Fruit fly (Drosophila melanogaster) whole organism, embryonic: Measurements from ENCODE around the gene Nup43.

Experiments used
- Abd-B ChIP-seq: fragments of 200-800 bp; sonication (Bioruptor generic); optimal IDR thresholded peaks from 2 replicates; lab custom pipeline; 2018; ENCODE audit warnings: missing biosample characterization, mild to moderate bottlenecking, missing genetic modification characterization, moderate library complexity
- Antp ChIP-seq: fragments of 200-800 bp; sonication (Bioruptor generic); optimal IDR thresholded peaks from 3 replicates; lab custom pipeline; 2016; ENCODE audit warnings: missing biosample characterization, missing genetic modification characterization
- Asciz ChIP-seq: fragments of 200-800 bp; sonication (Bioruptor generic); optimal IDR thresholded peaks from 2 replicates; lab custom pipeline; 2017; ENCODE audit warnings: missing biosample characterization, mild to moderate bottlenecking, missing genetic modification characterization, missing genetic modification reagents
- Awh ChIP-seq: fragments of 200-800 bp; sonication (Bioruptor generic); IDR thresholded peaks from 2 replicates; pipeline ENCODE4, ENCODE4 v1.3.6; 2022; ENCODE audit warnings: missing biosample characterization, missing genetic modification characterization
- CG10543 ChIP-seq: fragments of 200-800 bp; sonication (Bioruptor generic); optimal IDR thresholded peaks from 3 replicates; lab custom pipeline; 2017; ENCODE audit warnings: missing biosample characterization, mild to moderate bottlenecking, missing genetic modification characterization, moderate library complexity
- CG10979 ChIP-seq: fragments of 200-800 bp; sonication (Bioruptor generic); optimal IDR thresholded peaks from 2 replicates; lab custom pipeline; 2018; ENCODE audit warnings: missing biosample characterization, mild to moderate bottlenecking, missing genetic modification characterization, moderate library complexity
- CG12659 ChIP-seq: fragments of 200-800 bp; sonication (Bioruptor generic); optimal IDR thresholded peaks from 3 replicates; lab custom pipeline; 2017; ENCODE audit warnings: mild to moderate bottlenecking, missing biosample characterization, missing genetic modification reagents, missing genetic modification characterization
- CG13123 ChIP-seq: fragments of 200-800 bp; sonication (Bioruptor generic); optimal IDR thresholded peaks from 2 replicates; lab custom pipeline; 2016; ENCODE audit warnings: missing biosample characterization, missing genetic modification characterization
- CG13296 ChIP-seq: fragments of 200-800 bp; sonication (Bioruptor generic); optimal IDR thresholded peaks from 3 replicates; lab custom pipeline; 2018; ENCODE audit warnings: missing biosample characterization, mild to moderate bottlenecking, missing genetic modification characterization
- CG14014 ChIP-seq: fragments of 200-800 bp; sonication (Bioruptor generic); IDR thresholded peaks from 2 replicates; pipeline ENCODE4 v1.3.6; 2022; ENCODE audit warnings: missing biosample characterization, missing genetic modification characterization
- CG1529 ChIP-seq: fragments of 200-800 bp; sonication (Bioruptor generic); optimal IDR thresholded peaks from 3 replicates; lab custom pipeline; 2018; ENCODE audit warnings: missing biosample characterization, missing genetic modification characterization
- CG17802 ChIP-seq: fragments of 200-800 bp; sonication (Bioruptor generic); optimal IDR thresholded peaks from 2 replicates; lab custom pipeline; 2018; ENCODE audit warnings: missing biosample characterization, mild to moderate bottlenecking, missing genetic modification characterization, moderate library complexity
- CG1832 ChIP-seq: fragments of 200-800 bp; sonication (Bioruptor generic); optimal IDR thresholded peaks from 2 replicates; lab custom pipeline; 2017; ENCODE audit warnings: missing biosample characterization, mild to moderate bottlenecking, missing genetic modification characterization, inconsistent platforms
- CG2199 ChIP-seq: fragments of 200-800 bp; sonication (Bioruptor generic); IDR thresholded peaks from 3 replicates; pipeline ENCODE4 v1.3.6; 2022; ENCODE audit warnings: missing biosample characterization, missing genetic modification characterization
- CG3163 ChIP-seq: fragments of 200-800 bp; sonication (Bioruptor generic); optimal IDR thresholded peaks from 3 replicates; lab custom pipeline; 2016; ENCODE audit warnings: missing biosample characterization, missing genetic modification characterization
- CG32767 ChIP-seq: fragments of 200-800 bp; sonication (Bioruptor generic); IDR thresholded peaks from 2 replicates; pipeline ENCODE4 v1.3.6; 2022; ENCODE audit warnings: missing biosample characterization, missing genetic modification characterization
- CG6854 ChIP-seq: fragments of 200-800 bp; sonication (Bioruptor generic); optimal IDR thresholded peaks from 3 replicates; lab custom pipeline; 2017; ENCODE audit warnings: missing biosample characterization, mild to moderate bottlenecking, missing genetic modification characterization
- CoRest ChIP-seq: fragments of 200-800 bp; sonication (Bioruptor generic); optimal IDR thresholded peaks from 3 replicates; lab custom pipeline; 2018; ENCODE audit warnings: missing biosample characterization, mild to moderate bottlenecking, missing genetic modification characterization, moderate library complexity
- Dip3 ChIP-seq: fragments of 200-800 bp; sonication (Bioruptor generic); optimal IDR thresholded peaks from 3 replicates; lab custom pipeline; 2016; ENCODE audit warnings: missing biosample characterization, missing genetic modification characterization
- Gsc ChIP-seq: fragments of 200-800 bp; sonication (Bioruptor generic); IDR thresholded peaks from 2 replicates; pipeline ENCODE4 v1.3.6; 2022; ENCODE audit warnings: missing biosample characterization, missing genetic modification characterization
- HLH3B ChIP-seq: fragments of 200-800 bp; sonication (Bioruptor generic); IDR thresholded peaks from 2 replicates; pipeline ENCODE4 v1.3.6; 2022; ENCODE audit warnings: missing biosample characterization, missing genetic modification characterization
- HLH54F ChIP-seq: fragments of 200-800 bp; sonication (Bioruptor generic); optimal IDR thresholded peaks from 3 replicates; lab custom pipeline; 2016; ENCODE audit warnings: missing biosample characterization, missing genetic modification characterization
- Lhr ChIP-seq: fragments of 200-800 bp; sonication (Bioruptor generic); optimal IDR thresholded peaks from 3 replicates; lab custom pipeline; 2017; ENCODE audit warnings: mild to moderate bottlenecking, missing biosample characterization, missing genetic modification reagents, missing genetic modification characterization
- MESR4 ChIP-seq: fragments of 200-800 bp; sonication (Bioruptor generic); optimal IDR thresholded peaks from 2 replicates; lab custom pipeline; 2018; ENCODE audit warnings: missing biosample characterization, mild to moderate bottlenecking, missing genetic modification characterization, moderate library complexity
- MTF-1 ChIP-seq: fragments of 200-800 bp; sonication (Bioruptor generic); optimal IDR thresholded peaks from 2 replicates; lab custom pipeline; 2018; ENCODE audit warnings: missing biosample characterization, mild to moderate bottlenecking, missing genetic modification characterization, borderline replicate concordance
- Pdp1 ChIP-seq, 2 experiments: fragments of 200-800 bp; sonication (Bioruptor generic); optimal IDR thresholded peaks; 3 replicates each; lab custom pipeline; 2016; ENCODE audit warnings: missing biosample characterization in 2 of 2, missing genetic modification characterization in 2 of 2, mild to moderate bottlenecking in 1 of 2, moderate library complexity in 1 of 2
- Trl ChIP-seq, 3 experiments: fragments of >200 bp in 2 of 3; fragments of 200-800 bp in 1 of 3; sonication (Bioruptor generic) in 1 of 3; optimal IDR thresholded peaks; 2 replicates in 1 of 3; 3 replicates in 2 of 3; lab custom pipeline; 2016 to 2017; ENCODE audit warnings: missing biosample characterization in 1 of 3, missing genetic modification characterization in 1 of 3
- al ChIP-seq: fragments of 200-800 bp; sonication (Bioruptor generic); IDR thresholded peaks from 2 replicates; pipeline ENCODE4 v1.3.6; 2022; ENCODE audit warnings: missing biosample characterization, missing genetic modification characterization
- amos ChIP-seq: fragments of 200-800 bp; sonication (Bioruptor generic); IDR thresholded peaks from 2 replicates; pipeline ENCODE4 v1.3.6; 2022; ENCODE audit warnings: missing biosample characterization, missing genetic modification characterization; ENCODE audit not compliant: partially characterized antibody
- emc ChIP-seq: fragments of 200-800 bp; sonication (Bioruptor generic); optimal IDR thresholded peaks from 2 replicates; lab custom pipeline; 2016; ENCODE audit warnings: missing biosample characterization, missing genetic modification characterization
- eyg ChIP-seq: fragments of 200-800 bp; sonication (Bioruptor generic); optimal IDR thresholded peaks from 3 replicates; lab custom pipeline; 2016; ENCODE audit warnings: missing biosample characterization, missing genetic modification characterization
- ftz-f1 ChIP-seq: fragments of 200-800 bp; sonication (Bioruptor generic); optimal IDR thresholded peaks from 2 replicates; lab custom pipeline; 2016; ENCODE audit warnings: missing biosample characterization, missing genetic modification characterization
- gcm2 ChIP-seq: fragments of 200-800 bp; sonication (Bioruptor generic); optimal IDR thresholded peaks from 2 replicates; lab custom pipeline; 2016; ENCODE audit warnings: missing biosample characterization, missing genetic modification characterization
- ham ChIP-seq: fragments of 200-800 bp; sonication (Bioruptor generic); IDR thresholded peaks from 2 replicates; pipeline ENCODE4 v1.3.6; 2022; ENCODE audit warnings: missing biosample characterization, missing genetic modification characterization
- hb ChIP-seq: fragments of 200-800 bp; sonication (Bioruptor generic); IDR thresholded peaks from 3 replicates; pipeline ENCODE4 v1.3.6; 2022; ENCODE audit warnings: missing biosample characterization, missing genetic modification characterization; ENCODE audit not compliant: partially characterized antibody
- hth ChIP-seq: fragments of >200 bp; optimal IDR thresholded peaks from 2 replicates; lab custom pipeline; 2017; ENCODE audit warnings: inconsistent platforms
- inv ChIP-seq: fragments of 200-800 bp; sonication (Bioruptor generic); IDR thresholded peaks from 2 replicates; pipeline ENCODE4 v1.3.6; 2022; ENCODE audit warnings: missing biosample characterization, missing genetic modification characterization; ENCODE audit not compliant: partially characterized antibody
- lov ChIP-seq, 2 experiments: fragments of 200-800 bp in 1 of 2; fragments of >200 bp in 1 of 2; sonication (Bioruptor generic) in 1 of 2; IDR thresholded peaks in 1 of 2; optimal IDR thresholded peaks in 1 of 2; 2 replicates in 1 of 2; 3 replicates in 1 of 2; pipeline versions ENCODE4 v1.3.6 to Lab custom; 2017 to 2022; ENCODE audit warnings: missing biosample characterization in 1 of 2, missing genetic modification characterization in 1 of 2
- nau ChIP-seq: fragments of 200-800 bp; sonication (Bioruptor generic); optimal IDR thresholded peaks from 3 replicates; lab custom pipeline; 2017; ENCODE audit warnings: missing biosample characterization, mild to moderate bottlenecking, missing genetic modification characterization, missing genetic modification reagents
- otp ChIP-seq: fragments of 200-800 bp; sonication (Bioruptor generic); IDR thresholded peaks from 3 replicates; pipeline ENCODE4, ENCODE4 v1.3.6; 2022; ENCODE audit warnings: missing biosample characterization, missing genetic modification characterization
- salm ChIP-seq: fragments of 200-800 bp; sonication (Bioruptor generic); optimal IDR thresholded peaks from 2 replicates; lab custom pipeline; 2018; ENCODE audit warnings: missing biosample characterization, mild to moderate bottlenecking, missing genetic modification characterization
- sisA ChIP-seq: fragments of 200-800 bp; sonication (Bioruptor generic); IDR thresholded peaks from 2 replicates; pipeline ENCODE4 v1.3.6; 2022; ENCODE audit warnings: missing biosample characterization, missing genetic modification characterization
- slou ChIP-seq: fragments of 200-800 bp; sonication (Bioruptor generic); optimal IDR thresholded peaks from 3 replicates; lab custom pipeline; 2016; ENCODE audit warnings: missing biosample characterization, missing genetic modification characterization
- tgo ChIP-seq: fragments of 200-800 bp; sonication (Bioruptor generic); IDR thresholded peaks from 3 replicates; pipeline ENCODE4 v1.3.6; 2022; ENCODE audit warnings: missing biosample characterization, missing genetic modification characterization
- twi ChIP-seq: fragments of 200-800 bp; optimal IDR thresholded peaks from 2 replicates; lab custom pipeline; 2019; ENCODE audit warnings: missing biosample characterization, mild to moderate bottlenecking, missing genetic modification characterization, moderate library complexity
- vnd ChIP-seq: fragments of 200-800 bp; sonication (Bioruptor generic); IDR thresholded peaks from 3 replicates; pipeline ENCODE4 v1.3.6; 2022; ENCODE audit warnings: missing biosample characterization, missing genetic modification characterization; ENCODE audit not compliant: partially characterized antibody
- wek ChIP-seq: fragments of 200-800 bp; sonication (Bioruptor generic); optimal IDR thresholded peaks from 3 replicates; lab custom pipeline; 2018; ENCODE audit warnings: missing biosample characterization, mild to moderate bottlenecking, missing genetic modification characterization, moderate library complexity

The Nup43 gene

DNA sequence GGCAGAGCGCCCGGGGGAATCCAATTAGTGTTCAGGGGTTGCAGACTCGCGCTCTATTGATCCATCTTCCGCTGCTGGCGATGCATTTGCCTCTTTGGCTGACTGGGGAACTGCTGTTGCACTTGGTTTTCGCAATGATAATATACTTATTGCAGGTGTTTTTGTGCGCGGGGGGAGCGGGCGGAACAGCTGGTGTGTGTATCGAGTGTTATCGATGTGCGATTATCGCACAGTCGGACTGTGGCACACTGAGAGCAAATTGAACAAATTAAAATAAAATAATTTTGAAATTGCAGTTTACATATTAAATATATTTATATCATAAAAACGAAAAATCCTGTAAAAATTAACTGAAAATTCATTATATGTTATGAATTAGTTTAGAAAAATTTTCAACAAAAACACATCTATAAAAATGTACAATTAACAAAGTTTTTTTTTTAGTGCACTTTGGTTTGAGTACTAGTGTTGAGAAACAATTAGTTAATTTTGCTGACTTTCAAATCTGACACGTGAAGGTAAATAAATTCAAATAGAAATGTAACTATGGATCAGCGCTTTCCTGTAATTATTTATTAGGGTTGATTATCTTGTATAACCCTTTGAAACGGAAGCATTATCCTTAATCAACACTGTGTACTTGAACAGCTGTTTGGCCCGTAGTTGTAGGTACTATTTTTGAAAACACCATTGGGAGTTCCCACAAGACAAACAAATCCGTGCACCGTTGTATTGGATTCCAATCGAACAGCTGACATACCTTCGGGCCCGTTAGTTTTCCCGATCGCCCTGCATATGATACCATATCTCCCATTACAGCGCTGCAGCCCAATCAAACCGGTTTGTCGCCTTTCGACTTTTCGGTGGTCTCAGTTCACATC lies 36.4 kb downstream of the Nup43 start, which contains the start of the genes Wdr37 and koko (continued):
- TF ChIP-seq MTF-1 (GFP tag; lab: Kevin White, UChicago): peak; percentile 69
- peak; percentile 99 for TF ChIP-seq HLH3B (GFP tag; lab: Robert Waterston, UW)
- peak; percentile 99 for TF ChIP-seq CG32767 (GFP tag; lab: Robert Waterston, UW)
- TF ChIP-seq al (GFP tag; lab: Robert Waterston, UW): peak; percentile 98
- no peak for TF ChIP-seq hth
- peak; percentile 36 for TF ChIP-seq emc (GFP tag; lab: Kevin White, UChicago)
- peak; percentile 98 for TF ChIP-seq Abd-B (GFP tag; lab: Kevin White, UChicago)
- peak; percentile 87 for TF ChIP-seq CG6854 (GFP tag; lab: Kevin White, UChicago)
- peak; percentile 58 for TF ChIP-seq eyg
- TF ChIP-seq Pdp1 (GFP tag; optimal IDR thresholded peaks at IDR 0.05; lab: Kevin White, UChicago): peak; percentile 64 to 76
- no peak for TF ChIP-seq hb (GFP tag; lab: Robert Waterston, UW)
- peak; percentile 90 for TF ChIP-seq CG13296
- TF ChIP-seq Lhr: peak; percentile 85
- TF ChIP-seq CG17802: peak; percentile 83
- peak; percentile 91 for TF ChIP-seq CG2199 (GFP tag; lab: Robert Waterston, UW)
- TF ChIP-seq wek (GFP tag; lab: Kevin White, UChicago): no peak
- peak; percentile 61 for TF ChIP-seq MESR4
- TF ChIP-seq CG10979 (tag; lab: Kevin White, UChicago): peak; percentile 98
- TF ChIP-seq Gsc (GFP tag; lab: Robert Waterston, UW): peak; percentile 90
- TF ChIP-seq Asciz (GFP tag; lab: Kevin White, UChicago): peak; percentile 93
- peak; percentile 41 for TF ChIP-seq CG3163
- TF ChIP-seq slou (GFP tag; lab: Kevin White, UChicago): peak; percentile 94
- peak; percentile 98 for TF ChIP-seq sisA (GFP tag; lab: Robert Waterston, UW)
- peak; percentile 98 for TF ChIP-seq CG12659 (GFP tag; lab: Kevin White, UChicago)
- peak; percentile 81 for TF ChIP-seq Antp (GFP tag; lab: Kevin White, UChicago)
- no peak for TF ChIP-seq lov (optimal IDR thresholded peaks at IDR 0.05; lab: Kevin White, UChicago)
- TF ChIP-seq lov (GFP tag; IDR thresholded peaks at IDR 0.05; lab: Robert Waterston, UW): peak; percentile 88; the same call in 2 of the 3 replicates
- TF ChIP-seq HLH54F (GFP tag; lab: Kevin White, UChicago): peak; percentile 61
- TF ChIP-seq ftz-f1 (GFP tag; lab: Kevin White, UChicago): peak; percentile 47
- TF ChIP-seq Dip3: peak; percentile 70
- peak; percentile 93 for TF ChIP-seq ham (GFP tag; lab: Robert Waterston, UW)
- peak; percentile 83 for TF ChIP-seq nau (GFP tag; lab: Kevin White, UChicago)
- TF ChIP-seq twi (tag; lab: Kevin White, UChicago): peak; percentile 95
- TF ChIP-seq CG1832 (GFP tag; lab: Kevin White, UChicago): no peak
- TF ChIP-seq Awh: peak; percentile 98
- TF ChIP-seq inv (GFP tag; lab: Robert Waterston, UW): peak; percentile 54; the same call in 1 of the 2 replicates
- peak; percentile 94 for TF ChIP-seq otp (GFP tag; lab: Robert Waterston, UW)
- peak; percentile 96 for TF ChIP-seq CG10543 (GFP tag; lab: Kevin White, UChicago)
- TF ChIP-seq tgo (GFP tag; lab: Robert Waterston, UW): peak; percentile 100
- peak; percentile 98 for TF ChIP-seq CG14014 (GFP tag; lab: Robert Waterston, UW)
- TF ChIP-seq vnd (GFP tag; lab: Robert Waterston, UW): no peak; the same call in 1 of the 3 replicates
- peak; percentile 99 for TF ChIP-seq CoRest
- TF ChIP-seq Trl (optimal IDR thresholded peaks at IDR 0.05; lab: Kevin White, UChicago): no peak
- peak; percentile 82 for TF ChIP-seq Trl (GFP tag; optimal IDR thresholded peaks at IDR 0.05; lab: Kevin White, UChicago)
- TF ChIP-seq amos: peak; percentile 62
- peak; percentile 80 for TF ChIP-seq CG1529
- TF ChIP-seq CG13123 (GFP tag; lab: Kevin White, UChicago): peak; percentile 95
- peak; percentile 91 for TF ChIP-seq salm (tag; lab: Kevin White, UChicago)
- no peak for TF ChIP-seq gcm2 (GFP tag; lab: Kevin White, UChicago)
